Worm (Caenorhabditis elegans) whole organism, young adult: Measurements from ENCODE around the gene ets-6.

ENCODE experiments used
- B0035.1 ChIP-seq: sonication (generic microtip); optimal IDR thresholded peaks from 2 replicates; lab custom pipeline; 2016; ENCODE audit warnings: missing genetic modification characterization, mild to moderate bottlenecking, missing compliant biosample characterization, missing genotype, missing genetic modification reagents
- B0336.3 ChIP-seq: fragments of 200-800 bp; sonication (Bioruptor generic); IDR thresholded peaks from 2 replicates; pipeline ENCODE4 v1.3.6; 2022; ENCODE audit warnings: missing genetic modification characterization, missing compliant biosample characterization
- D2030.7 ChIP-seq: fragments of 200-800 bp; sonication (Bioruptor generic); IDR thresholded peaks from 2 replicates; pipeline ENCODE4 v1.3.6; 2022; ENCODE audit warnings: missing genetic modification reagents, missing genetic modification characterization, missing compliant biosample characterization
- F33H1.4 ChIP-seq: fragments of 200-800 bp; sonication (Bioruptor generic); IDR thresholded peaks from 2 replicates; pipeline ENCODE4 v1.3.6; 2022; ENCODE audit warnings: missing genetic modification reagents, missing genetic modification characterization, missing compliant biosample characterization
- F49E8.2 ChIP-seq: sonication (generic microtip); optimal IDR thresholded peaks from 3 replicates; lab custom pipeline; 2017; ENCODE audit warnings: missing genetic modification characterization, mild to moderate bottlenecking, missing compliant biosample characterization, antibody characterized with exemption, moderate library complexity; ENCODE audit not compliant: insufficient read depth
- K12H6.12 ChIP-seq: fragments of 200-800 bp; sonication (Bioruptor generic); optimal IDR thresholded peaks from 2 replicates; lab custom pipeline; 2018; ENCODE audit warnings: mild to moderate bottlenecking, missing genetic modification characterization, missing compliant biosample characterization
- Y53F4B.3 ChIP-seq: fragments of 200-800 bp; sonication (Bioruptor generic); IDR thresholded peaks from 2 replicates; pipeline ENCODE4 v1.3.6; 2022; ENCODE audit warnings: missing genetic modification reagents, missing genetic modification characterization, missing compliant biosample characterization
- Y53G8AR.9 ChIP-seq: fragments of 200-800 bp; sonication (Bioruptor generic); conservative IDR thresholded peaks from 2 replicates; pipeline ENCODE4 v1.3.6; 2022; ENCODE audit warnings: missing genetic modification reagents, missing genetic modification characterization, missing compliant biosample characterization
- akir-1 ChIP-seq: fragments of 200-800 bp; sonication (Bioruptor generic); optimal IDR thresholded peaks from 2 replicates; lab custom pipeline; 2018; ENCODE audit warnings: mild to moderate bottlenecking, missing genetic modification characterization, moderate library complexity, missing compliant biosample characterization
- athp-1 ChIP-seq: sonication (generic microtip); optimal IDR thresholded peaks from 2 replicates; lab custom pipeline; 2017; ENCODE audit warnings: mild to moderate bottlenecking, missing genetic modification characterization, missing compliant biosample characterization
- attf-5 ChIP-seq: fragments of 200-800 bp; sonication (Bioruptor generic); optimal IDR thresholded peaks from 2 replicates; lab custom pipeline; 2018; ENCODE audit warnings: mild to moderate bottlenecking, missing genetic modification characterization, missing compliant biosample characterization
- cebp-2 ChIP-seq: fragments of 200-800 bp; sonication (Bioruptor generic); IDR thresholded peaks from 2 replicates; pipeline ENCODE4 v1.3.6; 2022; ENCODE audit warnings: missing genetic modification characterization, missing compliant biosample characterization
- ceh-100 ChIP-seq: fragments of 200-800 bp; sonication (Bioruptor generic); IDR thresholded peaks from 2 replicates; pipeline ENCODE4 v1.3.6; 2022; ENCODE audit warnings: missing genetic modification reagents, missing genetic modification characterization, missing compliant biosample characterization
- ceh-58 ChIP-seq: fragments of 200-800 bp; sonication (Bioruptor generic); IDR thresholded peaks from 2 replicates; pipeline ENCODE4 v1.3.6; 2022; ENCODE audit warnings: missing genetic modification characterization, missing compliant biosample characterization
- ceh-91 ChIP-seq: fragments of 200-800 bp; sonication (Bioruptor generic); IDR thresholded peaks from 2 replicates; pipeline ENCODE4 v1.3.6; 2022; ENCODE audit warnings: missing genetic modification reagents, missing genetic modification characterization, missing compliant biosample characterization
- dpl-1 ChIP-seq: fragments of 150-350 bp; optimal IDR thresholded peaks from 2 replicates; lab custom pipeline; 2014; ENCODE audit warnings: missing biosample characterization, missing genetic modification reagents, missing genetic modification characterization
- efl-1 ChIP-seq: fragments of 150-350 bp; optimal IDR thresholded peaks from 2 replicates; lab custom pipeline; 2014; ENCODE audit warnings: missing biosample characterization, missing genetic modification reagents, missing genetic modification characterization
- him-1 ChIP-seq: sonication (generic microtip); optimal IDR thresholded peaks from 2 replicates; lab custom pipeline; 2016; ENCODE audit warnings: missing genotype, missing genetic modification reagents, missing genetic modification characterization, missing compliant biosample characterization
- lsl-1 ChIP-seq: fragments of 200-800 bp; sonication (Bioruptor generic); optimal IDR thresholded peaks from 2 replicates; lab custom pipeline; 2018; ENCODE audit warnings: mild to moderate bottlenecking, missing genetic modification characterization, moderate library complexity, missing compliant biosample characterization
- madf-6 ChIP-seq: fragments of 200-800 bp; sonication (Bioruptor generic); IDR thresholded peaks from 2 replicates; pipeline ENCODE4 v1.3.6; 2022; ENCODE audit warnings: missing genetic modification reagents, missing genetic modification characterization, missing compliant biosample characterization
- madf-8 ChIP-seq: fragments of 200-800 bp; sonication (Bioruptor generic); conservative IDR thresholded peaks from 2 replicates; pipeline ENCODE4 v1.3.6; 2022; ENCODE audit warnings: missing genetic modification reagents, missing genetic modification characterization, missing compliant biosample characterization
- mel-28 ChIP-seq: sonication (generic microtip); optimal IDR thresholded peaks from 2 replicates; lab custom pipeline; 2016; ENCODE audit warnings: borderline replicate concordance, mild to moderate bottlenecking, missing genetic modification characterization, missing compliant biosample characterization
- nfya-2 ChIP-seq: fragments of 200-800 bp; sonication (Bioruptor generic); IDR thresholded peaks from 2 replicates; pipeline ENCODE4 v1.3.6; 2022; ENCODE audit warnings: missing genetic modification reagents, missing genetic modification characterization, missing compliant biosample characterization
- nhr-27 ChIP-seq: fragments of 200-800 bp; sonication (Bioruptor generic); optimal IDR thresholded peaks from 2 replicates; lab custom pipeline; 2018; ENCODE audit warnings: mild to moderate bottlenecking, missing genetic modification characterization, moderate library complexity, missing compliant biosample characterization
- nhr-80 ChIP-seq: sonication (generic microtip); optimal IDR thresholded peaks from 2 replicates; lab custom pipeline; 2016; ENCODE audit warnings: missing genetic modification characterization, missing compliant biosample characterization
- sea-2 ChIP-seq: fragments of 200-800 bp; sonication (Bioruptor generic); IDR thresholded peaks from 2 replicates; pipeline ENCODE4 v1.3.6; 2022; ENCODE audit warnings: missing genetic modification characterization, missing compliant biosample characterization
- snpc-1.1 ChIP-seq: sonication (generic microtip); optimal IDR thresholded peaks from 2 replicates; lab custom pipeline; 2017; ENCODE audit warnings: missing genetic modification characterization, mild to moderate bottlenecking, missing compliant biosample characterization, antibody characterized with exemption, moderate library complexity, missing genotype, missing genetic modification reagents; ENCODE audit not compliant: insufficient read depth
- tlf-1 ChIP-seq: fragments of 200-800 bp; sonication (Bioruptor generic); optimal IDR thresholded peaks from 2 replicates; lab custom pipeline; 2018; ENCODE audit warnings: mild to moderate bottlenecking, missing genetic modification characterization, missing compliant biosample characterization
- xnd-1 ChIP-seq: sonication (generic microtip); optimal IDR thresholded peaks from 2 replicates; lab custom pipeline; 2016; ENCODE audit warnings: missing genotype, missing genetic modification reagents, missing genetic modification characterization, missing compliant biosample characterization
- zfh-2 ChIP-seq: fragments of 200-800 bp; sonication (Bioruptor generic); conservative IDR thresholded peaks from 2 replicates; pipeline ENCODE4 v1.3.6; 2022; ENCODE audit warnings: missing genetic modification reagents, missing genetic modification characterization, missing compliant biosample characterization
- ztf-3 ChIP-seq: fragments of 200-800 bp; sonication (Bioruptor generic); optimal IDR thresholded peaks from 2 replicates; lab custom pipeline; 2018; ENCODE audit warnings: mild to moderate bottlenecking, missing genetic modification characterization, missing compliant biosample characterization

Gene ets-6

ce11 chrV:7622011-7622465 is 41.7 kb upstream of the ets-6 start, which contains the start of gene C50E3.12:
TSS of gene C50E3.12 (minus strand) at chrV:7622061.
- TF ChIP-seq madf-6 (GFP tag; lab: Robert Waterston, UW) (peak; percentile 89), efl-1 (GFP tag; lab: Kevin White, UChicago) (peak; percentile 79), madf-8 (GFP tag; lab: Robert Waterston, UW) (peak; percentile 75), F49E8.2 (tag; lab: Kevin White, UChicago) (no peak), F33H1.4 (GFP tag; lab: Robert Waterston, UW) (0 out of 2 replicates have a peak, but pooled peaks have one; percentile 11), xnd-1 (tag; lab: Kevin White, UChicago) (peak; percentile 30), ceh-91 (GFP tag; lab: Robert Waterston, UW) (no peak), dpl-1 (peak; percentile 45), nhr-27 (tag; lab: Kevin White, UChicago) (no peak), B0336.3 (GFP tag; lab: Robert Waterston, UW) (no peak), lsl-1 (GFP tag; lab: Kevin White, UChicago) (peak; percentile 5)

ce11 chrV:7618114-7618513 is 37.8 kb upstream of the ets-6 start, which contains the start of gene C50E3.15:
TSS of gene C50E3.15 (plus strand) at chrV:7618414.
- no peak for TF ChIP-seq ztf-3 (GFP tag; lab: Kevin White, UChicago)
- no peak for TF ChIP-seq nhr-80 (tag; lab: Kevin White, UChicago)
- no peak for TF ChIP-seq athp-1 (tag; lab: Kevin White, UChicago)
- TF ChIP-seq Y53G8AR.9 (GFP tag; lab: Robert Waterston, UW), result no peak
- no peak for TF ChIP-seq nfya-2
- TF ChIP-seq zfh-2 (GFP tag; lab: Robert Waterston, UW), result no peak
- TF ChIP-seq ceh-100, result no peak
- TF ChIP-seq him-1, result no peak
- TF ChIP-seq snpc-1.1 (tag; lab: Kevin White, UChicago), result no peak
- TF ChIP-seq K12H6.12 (tag; lab: Kevin White, UChicago), result no peak
- TF ChIP-seq F33H1.4 (GFP tag; lab: Robert Waterston, UW), result no peak
- no peak for TF ChIP-seq sea-2 (GFP tag; lab: Robert Waterston, UW)
- TF ChIP-seq B0035.1, result no peak

- TF ChIP-seq attf-5 (GFP tag; lab: Kevin White, UChicago) (no peak), mel-28 (no peak), D2030.7 (GFP tag; lab: Robert Waterston, UW) (no peak), Y53F4B.3 (GFP tag; lab: Robert Waterston, UW) (no peak)
Measured at ce11 chrV:7612044-7612443, 31.7 kb upstream of the ets-6 start, which contains the start of gene clec-215. TSS of gene clec-215 (plus strand) at chrV:7612344.

ce11 chrV:7609698-7610420 is 29.5 kb upstream of the ets-6 start, which contains the start of the genes folt-3 and clec-214:
TSS of gene folt-3 (minus strand) at chrV:7609748.
TSS of gene clec-214 (plus strand) at chrV:7610370.
- TF ChIP-seq nhr-80 (tag; lab: Kevin White, UChicago), result peak; percentile 25
- TF ChIP-seq akir-1 (GFP tag; lab: Kevin White, UChicago), result no peak
- no peak for TF ChIP-seq tlf-1 (GFP tag; lab: Kevin White, UChicago)
- TF ChIP-seq Y53G8AR.9 (GFP tag; lab: Robert Waterston, UW), result no peak
- no peak for TF ChIP-seq cebp-2
- TF ChIP-seq F33H1.4 (GFP tag; lab: Robert Waterston, UW), result no peak
- no peak for TF ChIP-seq ceh-58 (GFP tag; lab: Robert Waterston, UW)
